Fruit fly (Drosophila melanogaster): ENCODE data around the gene CG31156.

Gene CG31156

DNA sequence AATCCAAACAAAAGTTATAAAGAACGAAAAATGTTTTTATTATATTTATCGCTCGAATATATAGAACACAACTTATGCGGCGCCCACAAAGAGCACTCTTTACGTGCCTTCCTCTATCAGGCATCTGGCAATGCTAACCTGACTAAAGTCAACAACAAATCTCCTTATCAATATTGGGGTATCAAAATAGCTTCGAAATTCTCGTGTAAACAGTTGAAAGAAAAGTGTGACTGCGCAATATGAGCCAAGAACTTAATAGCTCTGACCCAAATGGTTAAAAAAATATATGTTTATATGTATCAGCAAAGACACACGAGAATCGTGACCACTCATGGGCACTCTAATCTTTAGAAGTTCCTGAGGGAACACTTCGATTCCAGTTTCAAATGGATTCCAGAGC, 17.7 kb upstream of the CG31156 start (continued):
- TF ChIP-seq CG16813 (GFP tag; IDR thresholded peaks at IDR 0.05; ENCODE audit: partially characterized antibody) = no peak
- TF ChIP-seq Ada2b (GFP tag; IDR thresholded peaks at IDR 0.05) = no peak
- TF ChIP-seq MESR4 (GFP tag; optimal IDR thresholded peaks at IDR 0.05) = no peak
- TF ChIP-seq disco-r (GFP tag; optimal IDR thresholded peaks at IDR 0.05) = no peak
- TF ChIP-seq pfk (GFP tag; optimal IDR thresholded peaks at IDR 0.05) = no peak
- peak; percentile 7 for TF ChIP-seq schlank (tag; optimal IDR thresholded peaks at IDR 0.05)
- TF ChIP-seq HLH54F (GFP tag; optimal IDR thresholded peaks at IDR 0.05) = no peak
- no peak for TF ChIP-seq gsb-n (tag; optimal IDR thresholded peaks at IDR 0.05)
- TF ChIP-seq CG2199 (GFP tag; IDR thresholded peaks at IDR 0.05) = no peak
- TF ChIP-seq zfh2 (GFP tag; optimal IDR thresholded peaks at IDR 0.05) = no peak
- TF ChIP-seq ara (GFP tag; IDR thresholded peaks at IDR 0.05) = no peak

DNA sequence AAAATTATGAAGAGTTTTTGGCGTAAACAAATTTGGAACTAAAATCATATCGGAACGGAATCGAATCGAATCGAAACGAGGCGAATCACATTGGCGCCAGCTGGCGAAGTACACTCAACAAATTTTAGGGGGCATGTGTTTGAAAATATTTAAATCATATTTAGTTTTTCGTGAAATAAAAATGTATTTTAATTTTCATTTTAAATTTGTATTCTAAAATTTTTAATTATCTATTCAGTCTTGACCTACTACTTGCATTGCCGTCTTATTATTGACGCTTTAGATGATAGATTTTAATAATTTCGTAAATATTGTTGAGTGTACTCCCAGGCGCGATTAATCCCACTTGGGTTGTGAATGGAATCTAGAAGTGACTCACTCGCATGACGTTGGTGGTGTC, 15.7 kb upstream of the CG31156 start:
- TF ChIP-seq CG7556 (GFP tag; optimal IDR thresholded peaks at IDR 0.05) (peak; percentile 36), Hr51 (GFP tag; optimal IDR thresholded peaks at IDR 0.05) (peak in 1 of 2 experiments; percentile 51), Fer1 (GFP tag; optimal IDR thresholded peaks at IDR 0.05) (no peak), row (GFP tag; IDR thresholded peaks at IDR 0.05) (peak; percentile 35; the same call in 2 of the 3 replicates), dmrt99B (tag; optimal IDR thresholded peaks at IDR 0.05) (peak; percentile 33), CG14667 (GFP tag; IDR thresholded peaks at IDR 0.05) (no peak), CG8924 (tag; optimal IDR thresholded peaks at IDR 0.05) (peak; percentile 7), gsb-n (tag; optimal IDR thresholded peaks at IDR 0.05) (peak; percentile 32), Blimp-1 (GFP tag; optimal IDR thresholded peaks at IDR 0.05) (peak; percentile 8), ssp (GFP tag; IDR thresholded peaks at IDR 0.05) (no peak), CG31441 (GFP tag; IDR thresholded peaks at IDR 0.05) (0 out of 2 replicates have a peak, but pooled peaks have one; percentile 20), Meics (GFP tag; optimal IDR thresholded peaks at IDR 0.05) (peak; percentile 11), CG11504 (tag; optimal IDR thresholded peaks at IDR 0.05) (peak; percentile 48), CG7839 (tag; optimal IDR thresholded peaks at IDR 0.05) (peak; percentile 23), CG13424 (tag; optimal IDR thresholded peaks at IDR 0.05) (peak; percentile 13), cad (GFP tag; optimal IDR thresholded peaks at IDR 0.05) (no peak), CG10979 (tag; optimal IDR thresholded peaks at IDR 0.05) (peak; percentile 13), Eip74EF (GFP tag; optimal IDR thresholded peaks at IDR 0.05) (peak in 1 of 2 experiments; percentile 16), Dad (GFP tag; optimal IDR thresholded peaks at IDR 0.05) (no peak), CG17361 (GFP tag; IDR thresholded peaks at IDR 0.05) (0 out of 3 replicates have a peak, but pooled peaks have one; percentile 25), pan (optimal IDR thresholded peaks at IDR 0.05) (no peak), pan (GFP tag; optimal IDR thresholded peaks at IDR 0.05 in 1 of 2, IDR thresholded peaks at IDR 0.05 in 1 of 2) (no peak), CG17568 (GFP tag; optimal IDR thresholded peaks at IDR 0.05) (no peak), Hmr (GFP tag; optimal IDR thresholded peaks at IDR 0.05) (peak; percentile 5), Med (GFP tag) (peak; percentile 48), CG18262 (tag; optimal IDR thresholded peaks at IDR 0.05) (peak; percentile 24), Sox100B (GFP tag; optimal IDR thresholded peaks at IDR 0.05) (peak; percentile 18), Dll (GFP tag; IDR thresholded peaks at IDR 0.05; ENCODE audit: partially characterized antibody) (no peak), CG3065 (GFP tag; optimal IDR thresholded peaks at IDR 0.05) (no peak), CG12391 (tag; optimal IDR thresholded peaks at IDR 0.05) (peak; percentile 19), gem (tag; optimal IDR thresholded peaks at IDR 0.05) (peak; percentile 62), CG2712 (tag; optimal IDR thresholded peaks at IDR 0.05) (peak; percentile 24), CG32532 (GFP tag; IDR thresholded peaks at IDR 0.05) (no peak), CG10267 (tag; optimal IDR thresholded peaks at IDR 0.05) (peak; percentile 1), ap (GFP tag; IDR thresholded peaks at IDR 0.05) (no peak), CG11456 (GFP tag; IDR thresholded peaks at IDR 0.05) (no peak), grau (tag; optimal IDR thresholded peaks at IDR 0.05) (peak; percentile 36), CG15269 (tag; optimal IDR thresholded peaks at IDR 0.05) (peak; percentile 25), CG2678 (tag; optimal IDR thresholded peaks at IDR 0.05) (peak; percentile 31)
